Worm (Caenorhabditis elegans): ENCODE measurements around the gene spv-1.

spv-1 gene

DNA sequence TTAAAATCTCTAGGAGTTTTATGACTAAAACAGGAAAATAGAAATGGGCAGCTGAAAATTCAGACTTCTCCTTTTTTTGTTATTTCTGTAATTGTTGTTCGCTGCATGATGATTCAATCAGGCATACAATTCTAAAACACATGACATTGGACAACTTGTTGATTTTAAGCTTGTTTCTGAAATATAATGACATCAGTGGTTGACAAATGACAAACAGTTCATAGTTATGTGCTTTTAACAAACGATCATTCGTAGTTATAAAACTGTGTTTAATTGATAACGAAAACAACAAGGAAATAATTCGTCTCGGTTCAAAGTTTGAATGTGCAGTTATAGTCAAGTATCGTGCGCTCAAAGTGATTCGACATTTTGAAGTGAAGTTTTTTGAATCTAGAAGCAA, 19.8 kb upstream of the spv-1 start:
- no peak for TF ChIP-seq ets-7 (tag; optimal IDR thresholded peaks at IDR 0.05)
- no peak for TF ChIP-seq ceh-13 (GFP tag; optimal IDR thresholded peaks at IDR 0.05)
- TF ChIP-seq ama-1 (optimal IDR thresholded peaks at IDR 0.05) = no peak
- no peak for TF ChIP-seq hmbx-1 (tag; optimal IDR thresholded peaks at IDR 0.05)
- TF ChIP-seq scrt-1 (GFP tag; IDR thresholded peaks at IDR 0.05) = no peak
- TF ChIP-seq pes-1 (GFP tag; IDR thresholded peaks at IDR 0.05) = no peak
- TF ChIP-seq tra-4 (tag; optimal IDR thresholded peaks at IDR 0.05) = no peak
- TF ChIP-seq flt-1 (GFP tag; IDR thresholded peaks at IDR 0.05) = no peak
- TF ChIP-seq F13C5.2 (tag; optimal IDR thresholded peaks at IDR 0.05) = no peak
- no peak for TF ChIP-seq hnd-1 (tag; optimal IDR thresholded peaks at IDR 0.05)
- TF ChIP-seq ceh-36 (tag; optimal IDR thresholded peaks at IDR 0.05) = no peak
- no peak for TF ChIP-seq sea-1 (GFP tag; conservative IDR thresholded peaks at IDR 0.05)
- TF ChIP-seq tbx-11 (GFP tag; IDR thresholded peaks at IDR 0.05) = no peak
- TF ChIP-seq aly-1 (tag; optimal IDR thresholded peaks at IDR 0.05) = no peak
- TF ChIP-seq tbx-37 (GFP tag; conservative IDR thresholded peaks at IDR 0.05) = no peak
- TF ChIP-seq hmg-4 (GFP tag; optimal IDR thresholded peaks at IDR 0.05) = no peak
- TF ChIP-seq B0310.2 (tag; optimal IDR thresholded peaks at IDR 0.05) = no peak

DNA sequence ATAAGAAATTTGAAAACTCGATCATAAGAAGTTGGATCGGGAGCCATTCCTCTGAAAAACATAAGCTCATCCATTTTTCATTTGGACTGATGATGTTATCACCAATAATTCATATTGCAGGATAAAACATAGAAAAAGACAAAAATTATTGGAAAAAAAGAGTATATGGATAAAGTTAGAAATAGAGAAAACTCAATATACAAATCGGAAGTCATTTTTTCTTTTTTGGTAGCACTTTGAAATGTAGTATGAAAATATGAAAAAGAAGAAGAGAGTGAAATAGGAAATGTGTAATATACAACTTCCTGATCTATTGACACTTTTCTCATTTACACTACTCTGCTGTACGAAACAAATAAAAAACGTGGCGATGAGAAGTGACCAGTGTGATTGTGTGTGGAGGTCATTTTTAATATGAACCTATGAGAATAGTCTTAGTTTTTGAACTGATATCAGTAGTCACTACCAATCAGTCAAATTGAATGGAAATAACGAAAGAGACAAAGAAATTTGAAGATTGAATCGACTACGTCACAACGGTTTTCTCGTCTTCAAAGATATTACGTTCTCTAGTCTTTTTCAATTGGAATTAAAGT, 18.4 kb upstream of the spv-1 start, which contains the start of gene ZK669.5:
Gene ZK669.5 (minus strand): TSS at position 51 of the 596 bp plus-strand sequence.
- TF ChIP-seq hnd-1 (tag; optimal IDR thresholded peaks at IDR 0.05) = no peak
- no peak for TF ChIP-seq ama-1 (optimal IDR thresholded peaks at IDR 0.05)
- no peak for TF ChIP-seq tbx-11 (GFP tag; IDR thresholded peaks at IDR 0.05)
- TF ChIP-seq B0310.2 (tag; optimal IDR thresholded peaks at IDR 0.05) = no peak
- no peak for TF ChIP-seq sea-1 (GFP tag; conservative IDR thresholded peaks at IDR 0.05)
- no peak for TF ChIP-seq ceh-13 (GFP tag; optimal IDR thresholded peaks at IDR 0.05)
- TF ChIP-seq pes-1 (GFP tag; IDR thresholded peaks at IDR 0.05) = no peak
- no peak for TF ChIP-seq flt-1 (GFP tag; IDR thresholded peaks at IDR 0.05)
- no peak for TF ChIP-seq F13C5.2 (tag; optimal IDR thresholded peaks at IDR 0.05)
- no peak for TF ChIP-seq ceh-36 (tag; optimal IDR thresholded peaks at IDR 0.05)
- TF ChIP-seq scrt-1 (GFP tag; IDR thresholded peaks at IDR 0.05) = no peak

DNA sequence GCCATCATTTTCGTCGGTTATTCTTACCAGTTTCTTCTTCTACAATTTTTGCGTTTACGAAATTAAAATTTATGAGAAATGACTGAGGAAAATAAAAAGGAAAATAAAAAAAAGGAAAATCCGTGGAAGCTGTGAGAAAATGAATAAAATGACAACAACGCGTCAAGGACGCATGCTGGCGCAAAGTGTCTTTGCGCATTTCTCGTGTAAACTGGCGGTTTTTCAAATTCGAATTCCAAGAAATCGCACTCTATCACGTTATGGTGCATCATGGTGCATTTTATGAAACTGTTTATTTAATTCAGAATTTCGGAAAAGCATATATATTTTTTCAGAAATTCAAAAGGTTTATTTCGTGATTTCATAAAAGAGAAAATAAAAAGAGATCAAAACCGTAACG, 16.7 kb upstream of the spv-1 start, which contains the start of gene dbt-1:
Gene dbt-1 (minus strand): TSS at position 39 of the 400 bp plus-strand sequence.
- TF ChIP-seq ceh-36 (tag; optimal IDR thresholded peaks at IDR 0.05) (no peak), F13C5.2 (tag; optimal IDR thresholded peaks at IDR 0.05) (peak; percentile 3), aly-1 (tag; optimal IDR thresholded peaks at IDR 0.05) (no peak)

DNA sequence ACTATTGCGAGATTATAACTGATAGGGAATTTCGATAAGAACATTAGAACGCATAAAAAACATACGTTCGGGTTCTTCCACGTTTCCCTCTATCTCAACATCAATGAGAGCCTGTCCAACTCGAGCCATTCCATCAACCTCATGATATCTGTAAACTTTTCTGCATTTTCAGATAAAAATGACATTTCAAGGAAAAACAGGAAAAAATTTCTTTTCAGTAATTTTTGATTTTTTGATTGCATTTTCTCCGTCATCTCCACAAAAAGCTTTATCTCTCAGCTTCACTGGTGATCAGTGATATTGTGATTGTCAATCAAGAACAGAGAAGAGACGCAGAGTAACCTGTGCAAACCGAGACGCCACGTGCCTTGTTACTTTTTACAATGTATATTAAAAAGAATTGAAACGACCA, 15.8 kb upstream of the spv-1 start:
- TF ChIP-seq ama-1 (optimal IDR thresholded peaks at IDR 0.05) = no peak
- no peak for TF ChIP-seq sea-1 (GFP tag; conservative IDR thresholded peaks at IDR 0.05)
- no peak for TF ChIP-seq ceh-36 (tag; optimal IDR thresholded peaks at IDR 0.05)
- TF ChIP-seq ceh-13 (GFP tag; optimal IDR thresholded peaks at IDR 0.05) = no peak
- TF ChIP-seq tbx-11 (GFP tag; IDR thresholded peaks at IDR 0.05) = no peak
- no peak for TF ChIP-seq flt-1 (GFP tag; IDR thresholded peaks at IDR 0.05)
- TF ChIP-seq aly-1 (tag; optimal IDR thresholded peaks at IDR 0.05) = no peak
- TF ChIP-seq pes-1 (GFP tag; IDR thresholded peaks at IDR 0.05) = no peak

DNA sequence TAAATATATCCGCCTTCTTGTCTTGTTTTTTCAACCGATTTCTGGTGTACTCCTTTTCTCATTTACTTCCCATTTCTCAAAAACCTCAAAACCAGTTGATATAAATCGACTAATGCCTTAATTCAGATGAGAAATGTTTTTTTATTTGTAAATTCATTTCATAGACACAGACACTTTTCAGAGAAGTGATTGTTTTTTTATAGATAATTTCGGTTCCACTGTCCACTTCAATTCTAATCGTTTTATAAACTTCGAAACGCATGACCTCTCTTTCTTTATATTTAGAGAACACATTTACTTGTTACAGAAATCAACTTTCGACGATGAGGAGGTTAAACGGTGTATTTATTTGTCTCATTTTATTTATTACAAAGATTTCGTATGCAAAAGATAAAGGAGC, 12.3 kb upstream of the spv-1 start, which contains the start of gene ZK669.3:
Gene ZK669.3 (plus strand): TSS at position 301 of the 400 bp plus-strand sequence.
- TF ChIP-seq hmg-4 (GFP tag; optimal IDR thresholded peaks at IDR 0.05) (no peak), aly-1 (tag; optimal IDR thresholded peaks at IDR 0.05) (no peak), scrt-1 (GFP tag; IDR thresholded peaks at IDR 0.05) (no peak), tbx-11 (GFP tag; IDR thresholded peaks at IDR 0.05) (no peak), B0310.2 (tag; optimal IDR thresholded peaks at IDR 0.05) (no peak), ceh-13 (GFP tag; optimal IDR thresholded peaks at IDR 0.05) (no peak), hmbx-1 (tag; optimal IDR thresholded peaks at IDR 0.05) (no peak), pes-1 (GFP tag; IDR thresholded peaks at IDR 0.05) (no peak), hnd-1 (tag; optimal IDR thresholded peaks at IDR 0.05) (no peak), ama-1 (optimal IDR thresholded peaks at IDR 0.05) (no peak), flt-1 (GFP tag; IDR thresholded peaks at IDR 0.05) (no peak), ceh-36 (tag; optimal IDR thresholded peaks at IDR 0.05) (no peak)

DNA sequence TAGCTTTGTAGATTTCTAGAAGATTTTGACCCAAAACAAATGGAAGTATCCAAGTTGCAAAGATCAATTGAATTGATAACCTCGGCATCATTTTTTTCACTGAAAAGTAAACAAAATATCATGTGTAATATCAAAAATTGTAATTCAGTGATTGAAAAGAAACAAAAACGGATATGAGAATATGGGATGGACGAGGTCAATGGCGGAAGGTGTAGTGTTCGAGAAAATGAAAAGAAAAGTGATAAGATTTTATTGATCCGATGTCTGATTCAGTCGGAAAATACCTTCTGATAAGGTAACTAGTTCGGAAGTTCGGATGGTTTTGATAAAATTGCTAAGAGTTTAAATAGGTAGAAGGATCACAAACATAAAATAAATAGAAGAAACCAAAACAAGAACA, 9.6 kb upstream of the spv-1 start, which contains the start of gene ZK669.2:
Gene ZK669.2 (minus strand): TSS at position 101 of the 400 bp plus-strand sequence.
- TF ChIP-seq F13C5.2 (tag; optimal IDR thresholded peaks at IDR 0.05) (no peak), hmg-4 (GFP tag; optimal IDR thresholded peaks at IDR 0.05) (no peak), hnd-1 (tag; optimal IDR thresholded peaks at IDR 0.05) (no peak), tra-4 (tag; optimal IDR thresholded peaks at IDR 0.05) (no peak), aly-1 (tag; optimal IDR thresholded peaks at IDR 0.05) (no peak), tbx-11 (GFP tag; IDR thresholded peaks at IDR 0.05) (no peak), ceh-36 (tag; optimal IDR thresholded peaks at IDR 0.05) (no peak), pes-1 (GFP tag; IDR thresholded peaks at IDR 0.05) (no peak), ets-7 (tag; optimal IDR thresholded peaks at IDR 0.05) (no peak), hmbx-1 (tag; optimal IDR thresholded peaks at IDR 0.05) (no peak), B0310.2 (tag; optimal IDR thresholded peaks at IDR 0.05) (no peak), flt-1 (GFP tag; IDR thresholded peaks at IDR 0.05) (no peak), tbx-37 (GFP tag; conservative IDR thresholded peaks at IDR 0.05) (no peak), ceh-13 (GFP tag; optimal IDR thresholded peaks at IDR 0.05) (no peak), scrt-1 (GFP tag; IDR thresholded peaks at IDR 0.05) (no peak), ama-1 (optimal IDR thresholded peaks at IDR 0.05) (no peak), sea-1 (GFP tag; conservative IDR thresholded peaks at IDR 0.05) (no peak)

DNA sequence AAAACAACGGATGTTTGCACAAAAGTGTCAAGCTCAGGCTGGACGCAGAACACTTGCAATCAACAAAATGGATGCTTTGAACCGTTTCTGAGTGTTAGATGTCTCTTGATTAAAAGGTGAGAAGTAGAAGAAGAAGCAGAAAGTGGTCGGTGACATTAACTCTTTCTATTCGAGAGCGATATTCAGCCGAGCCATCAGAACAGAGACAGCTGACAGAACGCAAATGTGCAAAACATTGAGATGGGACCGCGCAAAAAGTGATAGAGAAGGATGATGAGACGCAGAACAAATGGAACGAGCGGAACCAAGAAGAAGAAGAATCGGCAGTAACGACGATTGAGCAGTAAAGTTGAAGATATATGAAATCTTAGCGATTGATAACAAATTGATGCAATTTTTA, 7.1 kb upstream of the spv-1 start:
- TF ChIP-seq tbx-11 (GFP tag; IDR thresholded peaks at IDR 0.05) (no peak), B0310.2 (tag; optimal IDR thresholded peaks at IDR 0.05) (no peak), ceh-13 (GFP tag; optimal IDR thresholded peaks at IDR 0.05) (no peak), sea-1 (GFP tag; conservative IDR thresholded peaks at IDR 0.05) (no peak), flt-1 (GFP tag; IDR thresholded peaks at IDR 0.05) (no peak), hmbx-1 (tag; optimal IDR thresholded peaks at IDR 0.05) (no peak)

DNA sequence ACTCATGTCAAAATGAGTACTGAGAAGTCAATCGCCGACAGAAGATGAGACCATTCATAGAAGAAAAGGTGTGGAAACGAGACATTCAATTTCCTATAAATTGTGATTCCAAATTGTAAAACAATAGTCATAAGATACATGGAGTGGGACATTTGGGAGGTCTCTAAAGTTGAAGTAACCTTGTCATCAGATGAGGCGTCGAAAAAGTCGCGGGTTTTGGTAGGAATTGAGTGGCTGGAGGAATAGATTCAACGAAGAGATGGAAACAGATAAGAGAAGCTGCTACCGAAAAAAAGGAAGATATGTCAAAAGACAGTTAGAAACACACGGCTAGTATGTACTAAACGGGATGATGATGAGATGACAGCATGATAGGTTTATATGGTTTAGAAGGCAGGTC, 2.2 kb upstream of the spv-1 start:
- TF ChIP-seq tbx-11 (GFP tag; IDR thresholded peaks at IDR 0.05) = no peak
- no peak for TF ChIP-seq aly-1 (tag; optimal IDR thresholded peaks at IDR 0.05)
- no peak for TF ChIP-seq sea-1 (GFP tag; conservative IDR thresholded peaks at IDR 0.05)
- no peak for TF ChIP-seq hnd-1 (tag; optimal IDR thresholded peaks at IDR 0.05)
- no peak for TF ChIP-seq pes-1 (GFP tag; IDR thresholded peaks at IDR 0.05)
- no peak for TF ChIP-seq ceh-36 (tag; optimal IDR thresholded peaks at IDR 0.05)

Data from whole organism, early embryonic.